Worm (Caenorhabditis elegans): ENCODE results near the gene col-152.

col-152 gene

ce11 chrV:10548981-10549380 is 11.7 kb upstream of the col-152 start, which contains the start of gene srd-34:
TSS of gene srd-34 (minus strand) at chrV:10549081.
- TF ChIP-seq unc-55 (GFP tag; optimal IDR thresholded peaks at IDR 0.05) (no peak), ets-4 (tag; optimal IDR thresholded peaks at IDR 0.05) (no peak), hlh-6 (tag; optimal IDR thresholded peaks at IDR 0.05) (no peak), fax-1 (tag; optimal IDR thresholded peaks at IDR 0.05) (no peak), pros-1 (tag; optimal IDR thresholded peaks at IDR 0.05) (no peak), odd-2 (tag; optimal IDR thresholded peaks at IDR 0.05) (no peak), ceh-31 (tag; optimal IDR thresholded peaks at IDR 0.05) (no peak)

ce11 chrV:10549717-10550116 is 11.0 kb upstream of the col-152 start, which contains the start of gene F32G8.2:
TSS of gene F32G8.2 (plus strand) at chrV:10550017.
- TF ChIP-seq fax-1 (tag; optimal IDR thresholded peaks at IDR 0.05) (no peak), dve-1 (tag; optimal IDR thresholded peaks at IDR 0.05) (no peak), C38D4.7 (GFP tag; optimal IDR thresholded peaks at IDR 0.05) (no peak), odd-2 (tag; optimal IDR thresholded peaks at IDR 0.05) (no peak), ceh-18 (tag; optimal IDR thresholded peaks at IDR 0.05) (no peak), syd-9 (tag; optimal IDR thresholded peaks at IDR 0.05) (no peak), ceh-2 (tag; optimal IDR thresholded peaks at IDR 0.05) (no peak), Y22D7AL.16 (tag; optimal IDR thresholded peaks at IDR 0.05) (no peak), gmeb-2 (tag; optimal IDR thresholded peaks at IDR 0.05) (no peak), pax-1 (tag; optimal IDR thresholded peaks at IDR 0.05) (no peak), hlh-15 (tag; optimal IDR thresholded peaks at IDR 0.05) (no peak), lim-6 (tag; optimal IDR thresholded peaks at IDR 0.05) (no peak), ceh-9 (tag; optimal IDR thresholded peaks at IDR 0.05) (no peak), elt-4 (tag; optimal IDR thresholded peaks at IDR 0.05) (no peak), ceh-45 (GFP tag; IDR thresholded peaks at IDR 0.05) (no peak), pat-9 (tag; optimal IDR thresholded peaks at IDR 0.05) (no peak), K02D7.2 (tag; optimal IDR thresholded peaks at IDR 0.05) (no peak), pros-1 (tag; optimal IDR thresholded peaks at IDR 0.05) (no peak), ztf-16 (tag; optimal IDR thresholded peaks at IDR 0.05) (no peak)

- TF ChIP-seq ref-2 (tag; optimal IDR thresholded peaks at IDR 0.05) = no peak
- no peak for TF ChIP-seq fax-1 (tag; optimal IDR thresholded peaks at IDR 0.05)
- TF ChIP-seq gmeb-2 (tag; optimal IDR thresholded peaks at IDR 0.05) = no peak
- no peak for TF ChIP-seq ceh-24 (tag; optimal IDR thresholded peaks at IDR 0.05)
- no peak for TF ChIP-seq unc-55 (GFP tag; optimal IDR thresholded peaks at IDR 0.05)
- no peak for TF ChIP-seq ceh-22 (tag; optimal IDR thresholded peaks at IDR 0.05)
- no peak for TF ChIP-seq rnt-1 (tag; optimal IDR thresholded peaks at IDR 0.05)
- no peak for TF ChIP-seq K02D7.2 (tag; optimal IDR thresholded peaks at IDR 0.05)
- TF ChIP-seq pag-3 (tag; optimal IDR thresholded peaks at IDR 0.05; ENCODE audit: borderline replicate concordance) = no peak
- TF ChIP-seq unc-86 (tag; optimal IDR thresholded peaks at IDR 0.05) = no peak
- TF ChIP-seq elt-4 (tag; optimal IDR thresholded peaks at IDR 0.05) = no peak
- no peak for TF ChIP-seq ahr-1 (tag; optimal IDR thresholded peaks at IDR 0.05)
- TF ChIP-seq C08G9.2 (tag; optimal IDR thresholded peaks at IDR 0.05) = no peak
- no peak for TF ChIP-seq zip-5 (tag; optimal IDR thresholded peaks at IDR 0.05)
- no peak for TF ChIP-seq unc-42 (tag; optimal IDR thresholded peaks at IDR 0.05)
- TF ChIP-seq hlh-30 (tag; optimal IDR thresholded peaks at IDR 0.05; ENCODE audit: insufficient read depth) = no peak
- TF ChIP-seq pha-4 (tag; optimal IDR thresholded peaks at IDR 0.05) = no peak
- no peak for TF ChIP-seq pax-1 (tag; optimal IDR thresholded peaks at IDR 0.05)
- TF ChIP-seq odd-2 (tag; optimal IDR thresholded peaks at IDR 0.05) = no peak
Observed at ce11 chrV:10555239-10555638, 5.5 kb upstream of the col-152 start, which contains the start of gene F32G8.3. TSS of gene F32G8.3 (minus strand) at chrV:10555339.

- TF ChIP-seq fkh-10 (GFP tag; optimal IDR thresholded peaks at IDR 0.05) (no peak), ceh-2 (tag; optimal IDR thresholded peaks at IDR 0.05) (no peak), sox-4 (tag; optimal IDR thresholded peaks at IDR 0.05) (no peak)
Observed at ce11 chrV:10556362-10556761, 4.4 kb upstream of the col-152 start.

Measured in whole organism, late embryonic.